Fruit fly (Drosophila melanogaster): ENCODE results near the gene B-H2.

Gene B-H2

dm6 chrX:17300609-17301208 lies 13.7 kb upstream of the B-H2 start (continued):
- TF ChIP-seq CG31388 (GFP tag; optimal IDR thresholded peaks at IDR 0.05) (no peak), fd64A (GFP tag; optimal IDR thresholded peaks at IDR 0.05) (peak; percentile 10), maf-S (GFP tag; optimal IDR thresholded peaks at IDR 0.05) (peak; percentile 33), Taf1 (GFP tag; IDR thresholded peaks at IDR 0.05) (no peak), Sox102F (GFP tag; optimal IDR thresholded peaks at IDR 0.05) (peak; percentile 56), CG17359 (tag; optimal IDR thresholded peaks at IDR 0.05) (peak; percentile 69), twi (tag; optimal IDR thresholded peaks at IDR 0.05) (peak; percentile 25), CG11093 (GFP tag; IDR thresholded peaks at IDR 0.05) (peak; percentile 57; the same call in 2 of the 3 replicates), Deaf1 (tag; optimal IDR thresholded peaks at IDR 0.05) (no peak), yki (optimal IDR thresholded peaks at IDR 0.05) (no peak), Nf-YA (GFP tag; IDR thresholded peaks at IDR 0.05) (no peak), ci (GFP tag; IDR thresholded peaks at IDR 0.05) (peak; percentile 41; the same call in 1 of the 3 replicates), ara (GFP tag; IDR thresholded peaks at IDR 0.05) (no peak), CG4617 (GFP tag; optimal IDR thresholded peaks at IDR 0.05; ENCODE audit: borderline replicate concordance) (no peak), bcd (GFP tag; optimal IDR thresholded peaks at IDR 0.05) (peak; percentile 58), CG10431 (GFP tag; optimal IDR thresholded peaks at IDR 0.05) (peak; percentile 13), Atf3 (GFP tag; optimal IDR thresholded peaks at IDR 0.05) (no peak), CG14965 (GFP tag; optimal IDR thresholded peaks at IDR 0.05; ENCODE audit: borderline replicate concordance) (peak; percentile 29), CG17186 (GFP tag; optimal IDR thresholded peaks at IDR 0.05) (peak; percentile 8), zfh1 (GFP tag; IDR thresholded peaks at IDR 0.05) (peak; percentile 17; the same call in 2 of the 3 replicates), CG2199 (GFP tag; IDR thresholded peaks at IDR 0.05) (peak; percentile 51; the same call in 1 of the 3 replicates), knrl (GFP tag; IDR thresholded peaks at IDR 0.05; ENCODE audit: partially characterized antibody) (no peak), ind (GFP tag; optimal IDR thresholded peaks at IDR 0.05) (peak; percentile 54), lbe (GFP tag; optimal IDR thresholded peaks at IDR 0.05) (no peak), BtbVII (GFP tag; optimal IDR thresholded peaks at IDR 0.05) (no peak), pan (optimal IDR thresholded peaks at IDR 0.05) (no peak), pan (GFP tag; optimal IDR thresholded peaks at IDR 0.05 in 1 of 2, IDR thresholded peaks at IDR 0.05 in 1 of 2) (no peak), gro (GFP tag; optimal IDR thresholded peaks at IDR 0.05) (no peak), Mes4 (GFP tag; optimal IDR thresholded peaks at IDR 0.05) (peak; percentile 27), stwl (tag; optimal IDR thresholded peaks at IDR 0.05) (no peak), CG17328 (GFP tag; IDR thresholded peaks at IDR 0.05) (peak; percentile 38; the same call in 1 of the 2 replicates), Fer2 (tag; optimal IDR thresholded peaks at IDR 0.05) (no peak), gfzf (GFP tag; optimal IDR thresholded peaks at IDR 0.05) (no peak), CG8281 (tag; optimal IDR thresholded peaks at IDR 0.05) (peak; percentile 37), Oli (tag; optimal IDR thresholded peaks at IDR 0.05) (peak; percentile 66), Vsx1 (GFP tag; optimal IDR thresholded peaks at IDR 0.05) (no peak), sisA (GFP tag; IDR thresholded peaks at IDR 0.05) (peak; percentile 69), CG5953 (GFP tag; IDR thresholded peaks at IDR 0.05) (no peak), CG11560 (tag; IDR thresholded peaks at IDR 0.05) (no peak), CG34376 (GFP tag; optimal IDR thresholded peaks at IDR 0.05) (peak; percentile 31), CG15514 (GFP tag; optimal IDR thresholded peaks at IDR 0.05) (no peak), HLHmδ (GFP tag; optimal IDR thresholded peaks at IDR 0.05) (peak; percentile 3), bowl (GFP tag; IDR thresholded peaks at IDR 0.05) (no peak), Pdp1 (GFP tag; optimal IDR thresholded peaks at IDR 0.05) (peak; percentile 57 to 68), CG11398 (GFP tag; optimal IDR thresholded peaks at IDR 0.05) (peak; percentile 28), CG1602 (GFP tag; optimal IDR thresholded peaks at IDR 0.05) (peak; percentile 40), pros (GFP tag; optimal IDR thresholded peaks at IDR 0.05) (peak; percentile 72), Rfx (GFP tag; IDR thresholded peaks at IDR 0.05) (no peak; the same call in 1 of the 2 replicates), CG3065 (GFP tag; optimal IDR thresholded peaks at IDR 0.05) (no peak), ATbp (GFP tag; optimal IDR thresholded peaks at IDR 0.05) (peak; percentile 19)

All from whole organism, embryonic.